Worm (Caenorhabditis elegans) whole organism, L1 larva: ENCODE data around the gene T23D5.3.

Experiments
- rnt-1 ChIP-seq: sonication (generic microtip); optimal IDR thresholded peaks from 2 replicates; lab custom pipeline; 2016; ENCODE audit warnings: mild to moderate bottlenecking, missing genetic modification characterization, moderate library complexity, missing compliant biosample characterization
- tlp-1 ChIP-seq: fragments of 150-350 bp; optimal IDR thresholded peaks from 2 replicates; lab custom pipeline; 2014; ENCODE audit warnings: missing biosample characterization, missing genetic modification characterization

DNA sequence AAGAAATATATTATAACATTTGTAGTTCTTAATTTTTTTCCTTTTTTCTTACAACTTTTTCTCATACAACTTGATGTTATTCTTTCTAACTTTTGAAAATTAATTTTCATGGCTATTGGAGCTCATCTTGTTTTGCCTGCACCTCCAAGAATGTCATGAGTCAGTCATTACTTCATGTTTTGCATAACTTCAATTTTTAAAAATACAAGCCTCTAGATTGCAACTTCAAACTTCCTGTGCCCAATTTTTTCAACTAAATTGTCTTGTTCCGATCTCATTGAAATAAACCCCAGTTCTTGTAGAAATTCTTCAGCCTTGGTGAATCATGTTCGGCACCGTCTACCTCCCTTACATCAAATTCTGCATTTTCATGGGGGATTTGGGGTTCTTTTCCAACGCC is 25.0 kb upstream of the T23D5.3 start, which contains the start of gene str-9:
- TF ChIP-seq tlp-1 (tag; lab: Kevin White, UChicago) (no peak), rnt-1 (tag; lab: Kevin White, UChicago) (no peak)
